Fruit fly (Drosophila melanogaster): ENCODE results near the gene CG33912.
A peak's percentile ranks its signal among the peaks of the same experiment; 100 is the strongest.

Gene CG33912

dm6 chr3L:20784812-20785671, 29.6 kb upstream of the CG33912 start (continued):
- TF ChIP-seq Side (GFP tag; optimal IDR thresholded peaks at IDR 0.05) (peak; percentile 57), E2f1 (GFP tag; IDR thresholded peaks at IDR 0.05) (no peak; the same call in 1 of the 2 replicates), sens-2 (GFP tag; IDR thresholded peaks at IDR 0.05) (peak; percentile 35; the same call in 1 of the 2 replicates), CG4360 (GFP tag; IDR thresholded peaks at IDR 0.05) (peak; percentile 37; the same call in 1 of the 2 replicates), CG12219 (GFP tag; optimal IDR thresholded peaks at IDR 0.05) (peak; percentile 20), onecut (GFP tag; IDR thresholded peaks at IDR 0.05) (0 out of 2 replicates have a peak, but pooled peaks have one; percentile 9), Atf6 (GFP tag; IDR thresholded peaks at IDR 0.05) (peak; percentile 45; the same call in 1 of the 2 replicates), btn (GFP tag; optimal IDR thresholded peaks at IDR 0.05) (no peak), CG13287 (GFP tag; IDR thresholded peaks at IDR 0.05; ENCODE audit: partially characterized antibody) (peak; percentile 50), CG13894 (tag; optimal IDR thresholded peaks at IDR 0.05) (peak; percentile 78), vvl (GFP tag; IDR thresholded peaks at IDR 0.05) (peak; percentile 68), mld (GFP tag; IDR thresholded peaks at IDR 0.05; ENCODE audit: partially characterized antibody) (no peak), Nf-YB (GFP tag; optimal IDR thresholded peaks at IDR 0.05) (no peak), CG31388 (GFP tag; optimal IDR thresholded peaks at IDR 0.05) (no peak), CG13296 (GFP tag; optimal IDR thresholded peaks at IDR 0.05) (peak; percentile 27), peb (GFP tag; IDR thresholded peaks at IDR 0.05) (no peak), dmrt99B (tag; optimal IDR thresholded peaks at IDR 0.05) (peak; percentile 37), emc (GFP tag; optimal IDR thresholded peaks at IDR 0.05) (no peak)

dm6 chr3L:20784394-20784793, 28.9 kb upstream of the CG33912 start:
- TF ChIP-seq CG34224 (GFP tag; IDR thresholded peaks at IDR 0.05; ENCODE audit: partially characterized antibody) (peak; percentile 17; the same call in 1 of the 3 replicates), CG15479 (GFP tag; optimal IDR thresholded peaks at IDR 0.05) (peak; percentile 66), onecut (GFP tag; IDR thresholded peaks at IDR 0.05) (peak; percentile 38), luna (GFP tag; optimal IDR thresholded peaks at IDR 0.05) (no peak), sens-2 (GFP tag; IDR thresholded peaks at IDR 0.05) (no peak), CG2129 (GFP tag; IDR thresholded peaks at IDR 0.05; ENCODE audit: partially characterized antibody) (no peak), pfk (GFP tag; optimal IDR thresholded peaks at IDR 0.05) (no peak), chinmo (GFP tag; IDR thresholded peaks at IDR 0.05; ENCODE audit: partially characterized antibody) (no peak), nau (GFP tag; optimal IDR thresholded peaks at IDR 0.05) (no peak), CG15601 (tag; optimal IDR thresholded peaks at IDR 0.05) (no peak), ap (GFP tag; IDR thresholded peaks at IDR 0.05) (no peak), wdn (GFP tag; IDR thresholded peaks at IDR 0.05) (0 out of 2 replicates have a peak, but pooled peaks have one; percentile 19), crol (GFP tag; IDR thresholded peaks at IDR 0.05) (peak; percentile 38; the same call in 1 of the 2 replicates), CG4360 (GFP tag; IDR thresholded peaks at IDR 0.05) (peak; percentile 59), Trl (optimal IDR thresholded peaks at IDR 0.05) (peak in 1 of 2 experiments; percentile 32), Trl (GFP tag; optimal IDR thresholded peaks at IDR 0.05) (no peak)

dm6 chr3L:20778224-20779063, 23.0 kb upstream of the CG33912 start, which contains the start of the genes Pex16 and Pex14:
Gene Pex16 (minus strand): TSS chr3L:20778264.
Gene Pex14 (plus strand): TSS chr3L:20778799.
- TF ChIP-seq CG9437 (GFP tag; optimal IDR thresholded peaks at IDR 0.05) (peak; percentile 100), sens-2 (GFP tag; IDR thresholded peaks at IDR 0.05) (no peak), CG10147 (GFP tag; optimal IDR thresholded peaks at IDR 0.05) (no peak), HmgZ (tag; optimal IDR thresholded peaks at IDR 0.05) (peak; percentile 55), Blimp-1 (GFP tag; optimal IDR thresholded peaks at IDR 0.05) (no peak), zfh1 (GFP tag; IDR thresholded peaks at IDR 0.05) (peak; percentile 74; the same call in 2 of the 3 replicates), ab (GFP tag; optimal IDR thresholded peaks at IDR 0.05) (peak; percentile 56), shn (GFP tag; optimal IDR thresholded peaks at IDR 0.05) (peak; percentile 76), Pdp1 (GFP tag; optimal IDR thresholded peaks at IDR 0.05) (peak; percentile 68 to 82), CG7271 (tag; optimal IDR thresholded peaks at IDR 0.05) (no peak), Nf-YC (tag; optimal IDR thresholded peaks at IDR 0.05) (peak; percentile 47), sens (GFP tag) (peak; percentile 96), Aef1 (GFP tag; IDR thresholded peaks at IDR 0.05) (peak; percentile 67), CG32532 (GFP tag; IDR thresholded peaks at IDR 0.05) (peak; percentile 82), inv (GFP tag; IDR thresholded peaks at IDR 0.05; ENCODE audit: partially characterized antibody) (no peak), luna (GFP tag; optimal IDR thresholded peaks at IDR 0.05) (peak; percentile 43)

Measured in whole organism, embryonic.